Worm (Caenorhabditis elegans) whole organism, young adult: ENCODE measurements around the gene F09F9.5.

ENCODE experiments used
- B0035.1 ChIP-seq: sonication (generic microtip); optimal IDR thresholded peaks from 2 replicates; lab custom pipeline; 2016; ENCODE audit warnings: missing genetic modification characterization, mild to moderate bottlenecking, missing compliant biosample characterization, missing genotype, missing genetic modification reagents
- B0261.1 ChIP-seq: sonication (generic microtip); optimal IDR thresholded peaks from 2 replicates; lab custom pipeline; 2016; ENCODE audit warnings: mild to moderate bottlenecking, missing genetic modification characterization, moderate library complexity, missing compliant biosample characterization
- B0336.3 ChIP-seq: fragments of 200-800 bp; sonication (Bioruptor generic); IDR thresholded peaks from 2 replicates; pipeline ENCODE4 v1.3.6; 2022; ENCODE audit warnings: missing genetic modification characterization, missing compliant biosample characterization
- F52B5.7 ChIP-seq: sonication (generic microtip); optimal IDR thresholded peaks from 2 replicates; lab custom pipeline; 2016; ENCODE audit warnings: mild to moderate bottlenecking, missing genetic modification characterization, missing compliant biosample characterization
- T07F8.4 ChIP-seq: sonication (generic microtip); optimal IDR thresholded peaks from 2 replicates; lab custom pipeline; 2016; ENCODE audit warnings: mild to moderate bottlenecking, missing genetic modification characterization, moderate library complexity, missing compliant biosample characterization
- ZK185.1 ChIP-seq: sonication (generic microtip); optimal IDR thresholded peaks from 2 replicates; lab custom pipeline; 2016; ENCODE audit warnings: mild to moderate bottlenecking, missing genetic modification characterization, missing compliant biosample characterization; ENCODE audit not compliant: poor library complexity, severe bottlenecking
- ama-1 ChIP-seq, 3 experiments: fragments of 150-350 bp in 1 of 3; sonication (generic microtip) in 2 of 3; optimal IDR thresholded peaks; 2 replicates each; lab custom pipeline; 2014 to 2018; ENCODE audit warnings: missing biosample characterization in 2 of 3, missing genetic modification characterization in 2 of 3, missing genetic modification reagents in 2 of 3
- attf-3 ChIP-seq: fragments of 200-800 bp; sonication (Bioruptor generic); conservative IDR thresholded peaks from 2 replicates; pipeline ENCODE4 v1.3.6; 2022; ENCODE audit warnings: missing genetic modification reagents, missing genetic modification characterization, missing compliant biosample characterization
- cebp-1 ChIP-seq, 2 experiments: fragments of 200-800 bp in 1 of 2; sonication (Bioruptor generic) in 1 of 2; sonication (generic microtip) in 1 of 2; IDR thresholded peaks in 1 of 2; optimal IDR thresholded peaks in 1 of 2; 2 replicates each; pipeline versions ENCODE4 v1.3.6 to Lab custom; 2017 to 2022; ENCODE audit warnings: missing compliant biosample characterization in 2 of 2, missing genetic modification characterization in 2 of 2, mild to moderate bottlenecking in 1 of 2, missing genetic modification reagents in 1 of 2, moderate library complexity in 1 of 2
- cebp-2 ChIP-seq: fragments of 200-800 bp; sonication (Bioruptor generic); IDR thresholded peaks from 2 replicates; pipeline ENCODE4 v1.3.6; 2022; ENCODE audit warnings: missing genetic modification characterization, missing compliant biosample characterization
- ceh-100 ChIP-seq: fragments of 200-800 bp; sonication (Bioruptor generic); IDR thresholded peaks from 2 replicates; pipeline ENCODE4 v1.3.6; 2022; ENCODE audit warnings: missing genetic modification reagents, missing genetic modification characterization, missing compliant biosample characterization
- chd-7 ChIP-seq: sonication (generic microtip); optimal IDR thresholded peaks from 2 replicates; lab custom pipeline; 2016; ENCODE audit warnings: mild to moderate bottlenecking, missing genetic modification characterization, moderate library complexity, missing compliant biosample characterization
- die-1 ChIP-seq: sonication (generic microtip); optimal IDR thresholded peaks from 2 replicates; lab custom pipeline; 2016; ENCODE audit warnings: missing genotype, mild to moderate bottlenecking, missing genetic modification characterization, missing compliant biosample characterization
- efl-1 ChIP-seq: fragments of 150-350 bp; optimal IDR thresholded peaks from 2 replicates; lab custom pipeline; 2014; ENCODE audit warnings: missing biosample characterization, missing genetic modification reagents, missing genetic modification characterization
- egl-18 ChIP-seq: fragments of 200-800 bp; sonication (Bioruptor generic); IDR thresholded peaks from 2 replicates; pipeline ENCODE4 v1.3.6; 2022; ENCODE audit warnings: missing genetic modification reagents, missing genetic modification characterization, missing compliant biosample characterization
- egl-44 ChIP-seq: fragments of 200-800 bp; sonication (Bioruptor generic); IDR thresholded peaks from 2 replicates; pipeline ENCODE4 v1.3.6; 2022; ENCODE audit warnings: missing genetic modification reagents, missing genetic modification characterization, missing compliant biosample characterization
- egrh-3 ChIP-seq: fragments of 200-800 bp; sonication (Bioruptor generic); IDR thresholded peaks from 2 replicates; pipeline ENCODE4 v1.3.6; 2022; ENCODE audit warnings: missing genetic modification reagents, missing genetic modification characterization, missing compliant biosample characterization
- fkh-3 ChIP-seq: sonication (generic microtip); optimal IDR thresholded peaks from 2 replicates; lab custom pipeline; 2016; ENCODE audit warnings: mild to moderate bottlenecking, missing genetic modification characterization, missing compliant biosample characterization
- gei-17 ChIP-seq: fragments of 200-800 bp; sonication (Bioruptor generic); optimal IDR thresholded peaks from 2 replicates; lab custom pipeline; 2018; ENCODE audit warnings: mild to moderate bottlenecking, missing genetic modification characterization, missing compliant biosample characterization
- hlh-12 ChIP-seq: sonication (generic microtip); optimal IDR thresholded peaks from 2 replicates; lab custom pipeline; 2016; ENCODE audit warnings: missing genetic modification characterization, missing compliant biosample characterization
- hlh-26 ChIP-seq: fragments of 200-800 bp; sonication (Bioruptor generic); conservative IDR thresholded peaks from 2 replicates; pipeline ENCODE4 v1.3.6; 2022; ENCODE audit warnings: missing genetic modification reagents, missing genetic modification characterization, missing compliant biosample characterization
- hmg-1.2 ChIP-seq: fragments of 200-800 bp; sonication (Bioruptor generic); IDR thresholded peaks from 2 replicates; pipeline ENCODE4 v1.3.6; 2022; ENCODE audit warnings: missing genetic modification reagents, missing genetic modification characterization, missing compliant biosample characterization
- let-607 ChIP-seq, 2 experiments: fragments of 200-800 bp in 1 of 2; sonication (Bioruptor generic) in 1 of 2; sonication (generic microtip) in 1 of 2; optimal IDR thresholded peaks; 2 replicates each; lab custom pipeline; 2016 to 2018; ENCODE audit warnings: mild to moderate bottlenecking in 2 of 2, missing compliant biosample characterization in 2 of 2, missing genetic modification characterization in 2 of 2, moderate library complexity in 2 of 2, missing genotype in 1 of 2
- lir-1 ChIP-seq: fragments of 200-800 bp; sonication (Bioruptor generic); conservative IDR thresholded peaks from 2 replicates; pipeline ENCODE4 v1.3.6; 2022; ENCODE audit warnings: missing genetic modification reagents, missing genetic modification characterization, missing compliant biosample characterization
- madf-6 ChIP-seq: fragments of 200-800 bp; sonication (Bioruptor generic); IDR thresholded peaks from 2 replicates; pipeline ENCODE4 v1.3.6; 2022; ENCODE audit warnings: missing genetic modification reagents, missing genetic modification characterization, missing compliant biosample characterization
- madf-8 ChIP-seq: fragments of 200-800 bp; sonication (Bioruptor generic); conservative IDR thresholded peaks from 2 replicates; pipeline ENCODE4 v1.3.6; 2022; ENCODE audit warnings: missing genetic modification reagents, missing genetic modification characterization, missing compliant biosample characterization
- mel-28 ChIP-seq: sonication (generic microtip); optimal IDR thresholded peaks from 2 replicates; lab custom pipeline; 2016; ENCODE audit warnings: borderline replicate concordance, mild to moderate bottlenecking, missing genetic modification characterization, missing compliant biosample characterization
- mxl-1 ChIP-seq: sonication (generic microtip); optimal IDR thresholded peaks from 2 replicates; lab custom pipeline; 2016; ENCODE audit warnings: missing genetic modification characterization, missing compliant biosample characterization
- nfya-1 ChIP-seq: sonication (generic microtip); optimal IDR thresholded peaks from 2 replicates; lab custom pipeline; 2017; ENCODE audit warnings: antibody characterized with exemption, missing compliant biosample characterization, missing genetic modification characterization, borderline replicate concordance; ENCODE audit not compliant: insufficient read depth
- nhr-120 ChIP-seq: fragments of 200-800 bp; sonication (Bioruptor generic); IDR thresholded peaks from 2 replicates; pipeline ENCODE4 v1.3.6; 2022; ENCODE audit warnings: missing genetic modification characterization, missing compliant biosample characterization
- rcor-1 ChIP-seq: fragments of 200-800 bp; sonication (Bioruptor generic); IDR thresholded peaks from 2 replicates; pipeline ENCODE4 v1.3.6; 2022; ENCODE audit warnings: missing genetic modification reagents, missing genetic modification characterization, missing compliant biosample characterization
- sdz-38 ChIP-seq: sonication (generic microtip); optimal IDR thresholded peaks from 2 replicates; lab custom pipeline; 2016; ENCODE audit warnings: missing genotype, missing genetic modification characterization, missing compliant biosample characterization
- snpc-3.4 ChIP-seq: sonication (generic microtip); optimal IDR thresholded peaks from 2 replicates; lab custom pipeline; 2017; ENCODE audit warnings: missing genetic modification characterization, mild to moderate bottlenecking, missing compliant biosample characterization, antibody characterized with exemption, moderate library complexity, missing genotype, missing genetic modification reagents
- tbp1 ChIP-seq: fragments of 200-800 bp; sonication (Bioruptor generic); optimal IDR thresholded peaks from 2 replicates; lab custom pipeline; 2018; ENCODE audit warnings: mild to moderate bottlenecking, missing genetic modification characterization, missing compliant biosample characterization
- tlf-1 ChIP-seq: fragments of 200-800 bp; sonication (Bioruptor generic); optimal IDR thresholded peaks from 2 replicates; lab custom pipeline; 2018; ENCODE audit warnings: mild to moderate bottlenecking, missing genetic modification characterization, missing compliant biosample characterization
- xnd-1 ChIP-seq: sonication (generic microtip); optimal IDR thresholded peaks from 2 replicates; lab custom pipeline; 2016; ENCODE audit warnings: missing genotype, missing genetic modification reagents, missing genetic modification characterization, missing compliant biosample characterization
- zim-3 ChIP-seq: sonication (generic microtip); optimal IDR thresholded peaks from 2 replicates; lab custom pipeline; 2017; ENCODE audit warnings: mild to moderate bottlenecking, missing genetic modification characterization, moderate library complexity, missing compliant biosample characterization
- ztf-22 ChIP-seq: fragments of 200-800 bp; sonication (Bioruptor generic); optimal IDR thresholded peaks from 2 replicates; lab custom pipeline; 2018; ENCODE audit warnings: mild to moderate bottlenecking, missing genetic modification characterization, moderate library complexity, missing compliant biosample characterization
- ztf-26 ChIP-seq: sonication (generic microtip); optimal IDR thresholded peaks from 2 replicates; lab custom pipeline; 2017; ENCODE audit warnings: missing genetic modification characterization, missing compliant biosample characterization

The F09F9.5 gene

DNA sequence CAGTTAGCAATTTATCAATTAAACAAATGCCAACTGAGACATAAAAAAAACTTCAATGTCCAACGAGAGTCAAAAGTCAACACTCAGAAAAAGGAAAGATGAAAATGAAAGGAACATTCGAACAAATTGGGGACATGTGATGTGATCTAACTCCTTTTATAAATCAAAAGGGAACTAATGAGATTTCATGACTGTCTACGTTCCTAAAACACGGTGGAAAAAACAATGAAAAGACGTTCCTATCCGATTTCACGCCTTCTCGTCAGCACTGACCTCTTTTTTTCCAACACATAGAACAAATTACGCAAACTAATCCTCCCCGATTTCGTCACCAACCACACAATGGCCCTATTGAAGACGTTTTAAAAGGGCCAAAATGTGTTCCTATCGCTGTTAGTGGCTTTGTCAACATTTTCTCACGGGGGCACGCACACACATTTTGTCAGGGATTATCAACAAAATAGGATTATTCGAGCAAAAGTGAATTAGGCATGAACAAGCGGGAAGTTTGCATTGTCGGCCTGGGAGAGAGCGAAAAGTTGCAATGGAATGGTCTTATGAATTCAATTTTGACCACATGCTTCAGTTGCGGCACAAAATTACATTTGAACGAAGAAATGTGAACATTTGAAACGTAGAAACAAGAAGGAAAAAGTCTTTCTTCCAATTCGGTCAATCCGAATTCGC, 41.6 kb downstream of the F09F9.5 start:
- TF ChIP-seq xnd-1 (tag; lab: Kevin White, UChicago) (no peak), cebp-1 (GFP tag; IDR thresholded peaks at IDR 0.05; lab: Robert Waterston, UW) (no peak), cebp-1 (tag; optimal IDR thresholded peaks at IDR 0.05; lab: Kevin White, UChicago) (peak; percentile 64), ama-1 (optimal IDR thresholded peaks at IDR 0.05; lab: Kevin White, UChicago) (no peak), ama-1 (GFP tag; optimal IDR thresholded peaks at IDR 0.05; lab: Kevin White, UChicago) (no peak), hmg-1.2 (no peak), efl-1 (GFP tag; lab: Kevin White, UChicago) (no peak), ztf-22 (GFP tag; lab: Kevin White, UChicago) (no peak), hlh-26 (GFP tag; lab: Robert Waterston, UW) (no peak), rcor-1 (GFP tag; lab: Robert Waterston, UW) (no peak)

DNA sequence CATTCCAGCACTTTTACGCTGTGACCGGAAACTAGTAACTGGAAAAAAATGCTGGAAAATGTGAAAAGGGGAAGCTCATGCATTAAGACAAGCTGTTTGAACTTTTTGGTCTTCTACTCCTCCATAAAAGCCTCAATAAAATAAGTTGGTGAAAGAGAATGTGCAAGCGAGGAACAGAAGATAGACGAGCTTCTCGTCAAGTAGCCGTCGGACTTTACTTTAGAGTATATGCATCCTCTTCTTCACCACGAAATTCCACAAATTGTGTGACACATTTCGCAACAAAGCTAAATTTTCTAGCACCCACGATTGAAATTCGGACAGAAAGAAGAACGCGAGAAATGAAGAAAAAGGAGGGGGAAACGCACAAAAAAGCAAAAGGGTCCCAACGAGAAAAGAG, 42.2 kb downstream of the F09F9.5 start:
- TF ChIP-seq T07F8.4 (tag; lab: Kevin White, UChicago), result no peak
- TF ChIP-seq efl-1 (GFP tag; lab: Kevin White, UChicago), result no peak
- no peak for TF ChIP-seq fkh-3 (tag; lab: Kevin White, UChicago)
- TF ChIP-seq B0261.1 (tag; lab: Kevin White, UChicago), result no peak
- no peak for TF ChIP-seq cebp-2 (GFP tag; lab: Robert Waterston, UW)
- TF ChIP-seq ztf-26 (tag; lab: Kevin White, UChicago), result no peak
- no peak for TF ChIP-seq die-1 (tag; lab: Kevin White, UChicago)
- no peak for TF ChIP-seq F52B5.7 (tag; lab: Kevin White, UChicago)
- TF ChIP-seq madf-6 (GFP tag; lab: Robert Waterston, UW), result no peak
- TF ChIP-seq sdz-38 (tag; lab: Kevin White, UChicago), result no peak
- TF ChIP-seq egrh-3 (GFP tag; lab: Robert Waterston, UW), result no peak
- no peak for TF ChIP-seq ZK185.1 (tag; lab: Kevin White, UChicago)
- no peak for TF ChIP-seq tbp1 (GFP tag; lab: Kevin White, UChicago)
- TF ChIP-seq hlh-12 (tag; lab: Kevin White, UChicago), result no peak
- TF ChIP-seq egl-18 (GFP tag; lab: Robert Waterston, UW), result no peak
- TF ChIP-seq madf-8 (GFP tag; lab: Robert Waterston, UW), result no peak
- no peak for TF ChIP-seq B0336.3 (GFP tag; lab: Robert Waterston, UW)
- TF ChIP-seq, all 124 proteins: peak for 0

DNA sequence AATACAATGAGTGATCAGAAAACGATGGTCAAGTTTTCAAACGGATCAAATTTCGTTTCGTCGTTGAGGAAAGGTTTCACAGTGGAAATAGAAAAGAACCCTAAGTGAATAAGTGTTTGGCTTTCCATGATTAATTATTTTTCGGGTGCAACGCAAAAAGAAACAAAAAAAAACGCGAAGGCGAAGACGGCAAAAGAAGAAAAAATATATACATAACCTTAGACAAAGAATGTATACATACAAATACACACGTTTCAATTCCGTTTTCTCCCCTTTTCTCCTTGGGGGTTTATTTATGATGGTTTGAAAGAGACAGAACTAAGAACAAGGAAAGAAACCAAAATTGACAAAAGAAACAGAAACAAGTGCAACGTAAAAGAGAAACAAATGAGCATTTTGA, 44.2 kb downstream of the F09F9.5 start:
- no peak for TF ChIP-seq B0035.1 (tag; lab: Kevin White, UChicago)
- TF ChIP-seq chd-7 (tag; lab: Kevin White, UChicago), result no peak
- no peak for TF ChIP-seq mel-28 (tag; lab: Kevin White, UChicago)
- TF ChIP-seq tlf-1 (GFP tag; lab: Kevin White, UChicago), result no peak
- TF ChIP-seq gei-17 (GFP tag; lab: Kevin White, UChicago), result no peak
- TF ChIP-seq attf-3 (GFP tag; lab: Robert Waterston, UW), result no peak
- no peak for TF ChIP-seq nhr-120 (GFP tag; lab: Robert Waterston, UW)
- no peak for TF ChIP-seq lir-1 (GFP tag; lab: Robert Waterston, UW)
- no peak for TF ChIP-seq let-607 (tag; optimal IDR thresholded peaks at IDR 0.05; lab: Kevin White, UChicago)
- TF ChIP-seq nfya-1 (tag; lab: Kevin White, UChicago), result no peak
- TF ChIP-seq hlh-12 (tag; lab: Kevin White, UChicago), result no peak
- no peak for TF ChIP-seq egl-44 (GFP tag; lab: Robert Waterston, UW)
- TF ChIP-seq ceh-100 (GFP tag; lab: Robert Waterston, UW), result no peak
- no peak for TF ChIP-seq mxl-1
- TF ChIP-seq snpc-3.4 (tag; lab: Kevin White, UChicago), result no peak
- no peak for TF ChIP-seq zim-3 (tag; lab: Kevin White, UChicago)
- no peak for TF ChIP-seq rcor-1 (GFP tag; lab: Robert Waterston, UW)
